Worm (Caenorhabditis elegans): ENCODE data around the gene ZK596.2.

Gene ZK596.2

DNA sequence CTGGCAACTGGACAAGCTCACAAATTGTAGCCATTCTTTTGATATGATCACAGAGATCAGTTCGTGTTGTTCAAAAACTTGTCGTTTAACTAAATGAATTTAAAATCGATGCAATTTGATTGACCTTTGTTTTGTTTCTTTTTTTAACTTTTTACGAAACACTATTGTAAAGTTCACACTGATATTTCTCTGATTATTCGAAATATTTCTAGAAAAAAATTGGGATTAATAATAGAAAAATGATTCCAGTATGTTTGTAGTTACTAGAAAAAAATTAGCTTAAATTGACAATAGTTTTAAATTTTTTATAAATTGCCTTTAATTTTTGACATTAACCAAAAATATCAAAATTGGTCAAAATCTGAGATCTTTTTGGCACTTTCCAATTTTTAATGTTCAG is at the start of gene ZK596.2:
TSS of gene ZK596.2 (minus strand) at position 101 of the 400 bp plus-strand sequence.
- TF ChIP-seq F57C9.4 (tag; optimal IDR thresholded peaks at IDR 0.05) (no peak), hsf-1 (GFP tag; IDR thresholded peaks at IDR 0.05) (no peak), snpc-4 (GFP tag; optimal IDR thresholded peaks at IDR 0.05) (no peak), snpc-4 (tag; optimal IDR thresholded peaks at IDR 0.05) (no peak), attf-5 (GFP tag; optimal IDR thresholded peaks at IDR 0.05) (no peak), efl-1 (GFP tag; optimal IDR thresholded peaks at IDR 0.05) (no peak), attf-3 (GFP tag; conservative IDR thresholded peaks at IDR 0.05) (no peak), unc-130 (GFP tag; optimal IDR thresholded peaks at IDR 0.05) (no peak), ztf-28 (GFP tag; IDR thresholded peaks at IDR 0.05) (no peak), madf-8 (GFP tag; conservative IDR thresholded peaks at IDR 0.05) (no peak)

DNA sequence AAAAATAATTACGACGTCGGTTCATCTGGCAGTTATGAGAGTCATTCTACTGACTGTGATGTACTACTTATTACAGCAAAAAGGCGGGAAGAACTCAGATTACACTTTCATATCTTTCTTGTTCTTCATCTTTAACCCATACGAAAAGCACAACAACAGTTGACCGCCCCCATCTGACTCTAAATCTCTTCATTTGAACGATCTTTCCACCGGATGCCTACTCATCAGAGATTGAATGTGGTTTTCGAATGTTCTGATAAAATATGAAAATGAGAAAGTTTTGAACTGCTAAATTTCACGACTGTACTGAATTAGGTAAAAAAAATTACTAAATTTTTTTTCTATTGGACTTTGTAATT is 49.1 kb upstream of the ZK596.2 start, which contains the start of gene sri-19:
TSS of gene sri-19 (plus strand) at position 143 of the 359 bp plus-strand sequence.
- TF ChIP-seq ceh-27 (GFP tag; optimal IDR thresholded peaks at IDR 0.05) (no peak), pbrm-1 (GFP tag; IDR thresholded peaks at IDR 0.05) (no peak), nhr-179 (tag; optimal IDR thresholded peaks at IDR 0.05) (no peak), K11D2.4 (GFP tag; IDR thresholded peaks at IDR 0.05) (no peak), Y56A3A.18 (GFP tag; IDR thresholded peaks at IDR 0.05) (no peak), rec-8 (tag; optimal IDR thresholded peaks at IDR 0.05) (no peak), B0261.1 (tag; optimal IDR thresholded peaks at IDR 0.05) (no peak), atf-7 (tag; optimal IDR thresholded peaks at IDR 0.05) (no peak), aptf-2 (GFP tag; conservative IDR thresholded peaks at IDR 0.05) (no peak), hlh-12 (tag; optimal IDR thresholded peaks at IDR 0.05) (no peak), sea-2 (GFP tag; IDR thresholded peaks at IDR 0.05) (no peak), ekl-4 (GFP tag; IDR thresholded peaks at IDR 0.05) (no peak), ceh-58 (GFP tag; IDR thresholded peaks at IDR 0.05) (no peak), unc-130 (GFP tag; optimal IDR thresholded peaks at IDR 0.05) (no peak), F52B5.7 (tag; optimal IDR thresholded peaks at IDR 0.05) (no peak)

DNA sequence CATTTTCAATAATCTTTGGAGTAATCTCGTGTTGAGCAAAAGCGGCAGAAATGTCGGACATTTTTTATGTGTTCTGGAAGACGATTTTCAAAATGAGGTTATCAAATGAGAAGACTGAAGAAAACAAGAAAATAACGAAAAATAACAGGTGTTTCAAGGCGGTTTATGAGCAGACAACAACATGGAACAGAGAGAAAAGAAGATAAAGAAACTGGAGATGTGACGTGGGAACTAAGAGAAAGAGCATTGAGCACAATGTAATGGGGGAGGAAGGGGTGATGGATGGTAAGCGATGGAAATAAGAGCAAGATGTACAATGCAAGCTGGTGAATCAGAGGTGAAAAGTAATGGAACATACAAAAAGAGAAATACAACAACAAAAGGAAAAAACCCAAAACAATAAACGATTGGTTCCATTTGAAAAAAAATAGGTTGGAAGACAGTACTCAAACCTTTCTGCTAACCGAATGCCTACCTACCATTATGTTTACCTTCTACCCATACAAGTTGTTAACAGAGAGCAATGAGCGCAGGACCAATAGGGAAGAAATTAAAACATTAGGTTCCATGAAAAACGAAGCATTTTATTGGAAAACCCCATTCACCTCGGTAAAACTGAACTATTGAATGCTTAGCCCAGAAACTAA is 48.6 kb upstream of the ZK596.2 start, which contains the start of gene Y69E1A.5:
TSS of gene Y69E1A.5 (minus strand) at position 73 of the 647 bp plus-strand sequence.
- TF ChIP-seq ztf-28 (GFP tag; IDR thresholded peaks at IDR 0.05) (no peak), let-526 (GFP tag; IDR thresholded peaks at IDR 0.05) (no peak), ztf-26 (tag; optimal IDR thresholded peaks at IDR 0.05) (no peak), ceh-91 (GFP tag; IDR thresholded peaks at IDR 0.05) (no peak), snpc-1.1 (tag; optimal IDR thresholded peaks at IDR 0.05; ENCODE audit: insufficient read depth) (no peak), snpc-1.3 (tag; optimal IDR thresholded peaks at IDR 0.05; ENCODE audit: insufficient read depth) (no peak), F33H1.4 (GFP tag; IDR thresholded peaks at IDR 0.05) (no peak), nfya-2 (GFP tag; IDR thresholded peaks at IDR 0.05) (no peak), F22D6.2 (tag; optimal IDR thresholded peaks at IDR 0.05) (no peak), somi-1 (GFP tag; optimal IDR thresholded peaks at IDR 0.05) (no peak), nhr-90 (tag; optimal IDR thresholded peaks at IDR 0.05) (no peak), sptf-2 (GFP tag; optimal IDR thresholded peaks at IDR 0.05) (no peak), pbrm-1 (GFP tag; IDR thresholded peaks at IDR 0.05) (no peak), hrde-1 (tag; optimal IDR thresholded peaks at IDR 0.05; ENCODE audit: borderline replicate concordance) (no peak)

Data from whole organism, young adult.